Worm (Caenorhabditis elegans) whole organism, L4 larva: Measurements from ENCODE around the gene unc-86.

Experiments used
- F10B5.3 ChIP-seq: sonication (generic microtip); optimal IDR thresholded peaks from 2 replicates; lab custom pipeline; 2016; ENCODE audit warnings: mild to moderate bottlenecking, missing genetic modification characterization, missing compliant biosample characterization
- F49E8.2 ChIP-seq: sonication (generic microtip); optimal IDR thresholded peaks from 2 replicates; lab custom pipeline; 2016; ENCODE audit warnings: missing compliant biosample characterization, mild to moderate bottlenecking, missing genetic modification characterization, borderline replicate concordance
- hlh-11 ChIP-seq: fragments of 200-800 bp; sonication (Bioruptor generic); optimal IDR thresholded peaks from 2 replicates; lab custom pipeline; 2018; ENCODE audit warnings: mild to moderate bottlenecking, missing genetic modification characterization, missing compliant biosample characterization
- jun-1 ChIP-seq: fragments of 150-350 bp; optimal IDR thresholded peaks from 2 replicates; lab custom pipeline; 2014; ENCODE audit warnings: missing biosample characterization, missing genetic modification reagents, missing genetic modification characterization
- lin-13 ChIP-seq: fragments of 150-350 bp; optimal IDR thresholded peaks from 2 replicates; lab custom pipeline; 2014; ENCODE audit warnings: missing biosample characterization, missing genetic modification reagents, missing genetic modification characterization
- mdl-1 ChIP-seq, 2 experiments: fragments of 150-350 bp in 1 of 2; sonication (generic microtip) in 1 of 2; optimal IDR thresholded peaks; 2 replicates each; lab custom pipeline; 2014 to 2017; ENCODE audit warnings: missing biosample characterization in 2 of 2, missing genetic modification characterization in 2 of 2
- nhr-25 ChIP-seq: sonication (generic microtip); optimal IDR thresholded peaks from 2 replicates; lab custom pipeline; 2017; ENCODE audit warnings: missing genetic modification characterization, mild to moderate bottlenecking, missing compliant biosample characterization, antibody characterized with exemption, moderate library complexity, borderline replicate concordance; ENCODE audit not compliant: insufficient read depth
- nhr-76 ChIP-seq: fragments of 150-350 bp; optimal IDR thresholded peaks from 2 replicates; lab custom pipeline; 2014; ENCODE audit warnings: missing biosample characterization, missing genetic modification characterization
- pqm-1 ChIP-seq: sonication (generic microtip); optimal IDR thresholded peaks from 2 replicates; lab custom pipeline; 2017; ENCODE audit warnings: missing biosample characterization, missing genetic modification characterization
- skn-1 ChIP-seq: fragments of 150-350 bp; optimal IDR thresholded peaks from 2 replicates; lab custom pipeline; 2014; ENCODE audit warnings: missing biosample characterization, missing genetic modification characterization
- unc-39 ChIP-seq: sonication (generic microtip); optimal IDR thresholded peaks from 2 replicates; lab custom pipeline; 2017; ENCODE audit warnings: missing biosample characterization, missing genetic modification characterization
- unc-62 ChIP-seq, 3 experiments: fragments of 150-350 bp in 1 of 3; sonication (generic microtip); optimal IDR thresholded peaks in 2 of 3; peaks in 1 of 3; 1 replicate in 1 of 3; 2 replicates in 2 of 3; lab custom pipeline; 2014 to 2017; ENCODE audit warnings: missing biosample characterization in 3 of 3, missing genetic modification characterization in 3 of 3, missing genetic modification reagents in 3 of 3, missing genotype in 1 of 3

DNA sequence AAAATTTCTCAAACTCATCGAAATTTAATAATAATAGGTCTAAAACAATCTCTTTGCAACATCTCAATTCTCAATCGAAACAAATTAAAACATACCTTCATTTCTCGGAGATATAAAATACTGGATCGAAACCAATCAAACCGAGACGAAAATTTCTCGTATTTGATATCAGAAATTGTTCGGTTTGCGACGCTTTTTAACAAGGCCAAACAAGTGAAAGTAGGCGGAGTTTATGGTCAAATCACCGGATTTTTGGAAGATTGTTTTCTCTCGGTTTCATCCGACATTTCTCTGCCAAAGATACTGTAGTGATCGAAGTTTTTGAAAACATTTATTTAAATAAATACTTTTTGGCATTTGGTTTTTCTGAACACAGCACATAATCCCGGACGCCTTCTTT is 19.2 kb upstream of the unc-86 start, which contains the start of gene C02F5.14:
- TF ChIP-seq lin-13 (GFP tag; lab: Kevin White, UChicago) (no peak), jun-1 (tag; lab: Kevin White, UChicago) (no peak), F49E8.2 (tag; lab: Kevin White, UChicago) (no peak), pqm-1 (no peak), F10B5.3 (tag; lab: Kevin White, UChicago) (no peak), nhr-25 (tag; lab: Kevin White, UChicago) (no peak), unc-39 (tag; lab: Kevin White, UChicago) (no peak), mdl-1 (tag; optimal IDR thresholded peaks at IDR 0.05; lab: Kevin White, UChicago) (no peak), hlh-11 (tag; lab: Kevin White, UChicago) (no peak), nhr-76 (tag; lab: Kevin White, UChicago) (no peak), skn-1 (no peak), unc-62 (GFP tag; optimal IDR thresholded peaks at IDR 0.05 in 1 of 2; lab: Kevin White, UChicago) (no peak), unc-62 (tag; optimal IDR thresholded peaks at IDR 0.05; lab: Kevin White, UChicago) (no peak)
